Fruit fly (Drosophila melanogaster): ENCODE results near the gene alphaTub84B.
A peak's percentile ranks its signal among the peaks of the same experiment; 100 is the strongest.

Gene alphaTub84B

DNA sequence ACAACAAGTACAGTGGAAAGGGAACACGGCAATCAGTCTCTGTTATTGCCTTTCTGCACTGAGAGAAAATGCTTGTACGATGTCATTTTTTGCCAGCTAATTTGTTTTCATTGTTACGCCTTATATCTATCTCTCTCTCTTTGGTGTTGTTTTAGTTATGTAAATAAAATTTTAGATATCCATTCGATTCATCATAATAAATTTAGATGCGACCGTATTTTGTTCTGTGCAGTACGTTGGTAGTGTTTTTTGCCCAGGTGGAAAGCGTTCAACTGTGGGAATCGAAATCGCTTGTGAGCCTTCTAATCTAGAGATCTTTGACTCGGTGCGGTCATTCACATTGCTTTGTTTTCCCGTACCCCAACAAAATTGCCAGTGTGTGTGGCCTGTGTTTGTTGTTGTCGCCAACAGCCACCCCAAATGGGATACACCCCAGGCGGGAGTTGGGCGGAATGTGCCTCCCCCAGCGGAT, 10.7 kb upstream of the alphaTub84B start:
- TF ChIP-seq eg (GFP tag; IDR thresholded peaks at IDR 0.05) (no peak), CG15336 (GFP tag; IDR thresholded peaks at IDR 0.05) (no peak), svp (GFP tag) (peak; percentile 99), salr (GFP tag; optimal IDR thresholded peaks at IDR 0.05) (peak; percentile 83 to 86), Met (GFP tag; optimal IDR thresholded peaks at IDR 0.05) (peak; percentile 97), vri (GFP tag; optimal IDR thresholded peaks at IDR 0.05) (peak; percentile 95), Gug (GFP tag; IDR thresholded peaks at IDR 0.05) (no peak), OdsH (GFP tag; optimal IDR thresholded peaks at IDR 0.05) (peak; percentile 95), achi (GFP tag; optimal IDR thresholded peaks at IDR 0.05) (peak; percentile 93), CG31627 (GFP tag; optimal IDR thresholded peaks at IDR 0.05) (peak; percentile 96), CG6163 (GFP tag; IDR thresholded peaks at IDR 0.05) (no peak), CG10631 (GFP tag; optimal IDR thresholded peaks at IDR 0.05) (peak; percentile 92), ss (GFP tag; optimal IDR thresholded peaks at IDR 0.05) (peak; percentile 85 to 88), Hr39 (GFP tag; optimal IDR thresholded peaks at IDR 0.05) (peak; percentile 96), pdm3 (GFP tag; optimal IDR thresholded peaks at IDR 0.05) (peak; percentile 94), CG16779 (tag; optimal IDR thresholded peaks at IDR 0.05) (peak; percentile 80), CG10669 (GFP tag; optimal IDR thresholded peaks at IDR 0.05) (peak; percentile 91), CG6808 (GFP tag; optimal IDR thresholded peaks at IDR 0.05) (peak; percentile 91), CG3032 (tag; optimal IDR thresholded peaks at IDR 0.05) (peak; percentile 89), Sox15 (GFP tag; optimal IDR thresholded peaks at IDR 0.05) (peak; percentile 85), CG11294 (GFP tag; IDR thresholded peaks at IDR 0.05) (no peak), esn (GFP tag; optimal IDR thresholded peaks at IDR 0.05) (peak; percentile 97), CG4318 (GFP tag; optimal IDR thresholded peaks at IDR 0.05) (peak; percentile 85), Lpt (GFP tag; optimal IDR thresholded peaks at IDR 0.05) (peak; percentile 89), CG34406 (GFP tag; optimal IDR thresholded peaks at IDR 0.05) (peak; percentile 93), CG6854 (GFP tag; optimal IDR thresholded peaks at IDR 0.05) (peak; percentile 88), dac (GFP tag; optimal IDR thresholded peaks at IDR 0.05) (peak; percentile 74), CG32006 (GFP tag; optimal IDR thresholded peaks at IDR 0.05) (peak; percentile 93), Sox14 (GFP tag; optimal IDR thresholded peaks at IDR 0.05) (peak; percentile 97), CG9139 (GFP tag; optimal IDR thresholded peaks at IDR 0.05) (peak; percentile 73), fd59A (GFP tag; optimal IDR thresholded peaks at IDR 0.05) (peak; percentile 87), lz (GFP tag; optimal IDR thresholded peaks at IDR 0.05) (peak; percentile 93), fd85E (GFP tag; optimal IDR thresholded peaks at IDR 0.05) (peak; percentile 84), cyc (GFP tag; optimal IDR thresholded peaks at IDR 0.05) (peak; percentile 96), CG8319 (GFP tag; optimal IDR thresholded peaks at IDR 0.05) (peak; percentile 89), Ets96B (tag; optimal IDR thresholded peaks at IDR 0.05) (peak; percentile 91), fkh (GFP tag; optimal IDR thresholded peaks at IDR 0.05) (peak; percentile 69), CG6276 (GFP tag; optimal IDR thresholded peaks at IDR 0.05) (no peak), CG1621 (tag; optimal IDR thresholded peaks at IDR 0.05) (peak; percentile 82), Eip78C (GFP tag) (peak; percentile 99), CG8119 (GFP tag; IDR thresholded peaks at IDR 0.05) (no peak), CG6792 (GFP tag; optimal IDR thresholded peaks at IDR 0.05) (peak; percentile 93), Eip93F (GFP tag; optimal IDR thresholded peaks at IDR 0.05) (peak; percentile 78), Blimp-1 (GFP tag; optimal IDR thresholded peaks at IDR 0.05) (peak; percentile 89), acj6 (GFP tag; optimal IDR thresholded peaks at IDR 0.05) (peak; percentile 95), Smox (GFP tag; optimal IDR thresholded peaks at IDR 0.05) (peak; percentile 96), net (GFP tag; optimal IDR thresholded peaks at IDR 0.05) (peak; percentile 89), spab (GFP tag; optimal IDR thresholded peaks at IDR 0.05) (peak; percentile 90), CG8632 (GFP tag; optimal IDR thresholded peaks at IDR 0.05) (peak; percentile 93), Eip75B (GFP tag; optimal IDR thresholded peaks at IDR 0.05) (peak; percentile 95), dsx (GFP tag; optimal IDR thresholded peaks at IDR 0.05; ENCODE audit: poor library complexity, severe bottlenecking) (peak; percentile 87), CG7368 (GFP tag; optimal IDR thresholded peaks at IDR 0.05) (peak; percentile 94)

All from whole organism, prepupa.